Fruit fly (Drosophila melanogaster): ENCODE measurements around the gene waw.

- TF ChIP-seq insv (optimal IDR thresholded peaks at IDR 0.05) (no peak), psq (optimal IDR thresholded peaks at IDR 0.05) (no peak)
Measured at dm6 chrX:21323171-21323695, 39.6 kb upstream of the waw start.

Data from Kc167 (cell line).